Worm (Caenorhabditis elegans): ENCODE results near the gene nep-8.
A peak's percentile ranks its signal among the peaks of the same experiment; 100 is the strongest.

Gene nep-8

DNA sequence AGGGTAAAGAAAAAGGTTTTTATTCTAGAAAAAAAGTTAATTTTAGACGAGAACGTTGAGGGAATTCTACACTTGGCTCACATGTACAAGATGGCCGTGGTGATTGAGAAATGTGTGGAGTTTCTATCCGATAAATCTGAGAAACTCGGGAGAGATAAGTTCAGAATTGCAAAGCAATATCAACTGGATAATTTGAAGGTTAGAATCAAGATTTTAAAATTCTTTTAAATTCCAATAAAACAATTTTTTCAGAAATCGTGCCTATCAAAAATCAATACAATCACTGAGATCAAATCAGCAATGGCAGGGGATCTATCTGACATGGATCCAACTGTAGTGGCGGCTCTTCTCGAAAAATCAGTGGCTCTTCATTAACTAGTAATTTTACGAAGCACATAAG lies 25.4 kb upstream of the nep-8 start, which contains the start of gene Y49F6C.2:
Gene Y49F6C.2, plus strand, starts transcription at position 301 of the 400 bp plus-strand sequence.
- TF ChIP-seq tbx-9 (tag; optimal IDR thresholded peaks at IDR 0.05; ENCODE audit: borderline replicate concordance), result no peak
- TF ChIP-seq Y53G8AR.9 (GFP tag; conservative IDR thresholded peaks at IDR 0.05), result no peak
- no peak for TF ChIP-seq ztf-26 (tag; optimal IDR thresholded peaks at IDR 0.05)
- TF ChIP-seq fkh-3 (tag; optimal IDR thresholded peaks at IDR 0.05), result no peak
- no peak for TF ChIP-seq ama-1 (optimal IDR thresholded peaks at IDR 0.05)
- no peak for TF ChIP-seq ama-1 (GFP tag; optimal IDR thresholded peaks at IDR 0.05)

DNA sequence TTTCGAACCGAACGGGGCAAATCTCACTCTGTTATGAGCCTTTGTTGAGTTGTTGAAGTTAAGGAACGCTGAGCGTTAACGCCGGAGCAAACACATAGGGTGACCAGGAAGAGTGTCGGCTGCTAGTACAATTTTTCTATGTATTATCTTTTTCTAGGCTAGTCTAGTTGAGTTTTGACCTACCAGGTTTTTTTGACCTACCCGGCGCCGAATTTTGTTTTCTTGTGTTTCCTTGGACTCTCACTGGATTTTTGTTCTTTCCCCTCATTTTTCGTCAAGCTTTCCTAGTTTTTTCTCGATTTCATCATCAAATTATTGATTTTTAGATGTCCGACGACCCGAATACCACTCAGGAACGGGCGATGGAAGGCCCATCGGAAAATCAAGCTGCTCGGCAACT lies 22.1 kb upstream of the nep-8 start, which contains the start of gene T06D4.1:
Gene T06D4.1, plus strand, starts transcription at position 321 of the 400 bp plus-strand sequence.
- peak; percentile 80 for TF ChIP-seq efl-1 (GFP tag; optimal IDR thresholded peaks at IDR 0.05)
- no peak for TF ChIP-seq sea-2 (GFP tag; IDR thresholded peaks at IDR 0.05)
- TF ChIP-seq nhr-27 (tag; optimal IDR thresholded peaks at IDR 0.05), result no peak
- TF ChIP-seq attf-3 (GFP tag; conservative IDR thresholded peaks at IDR 0.05), result no peak
- no peak for TF ChIP-seq T07F8.4 (tag; optimal IDR thresholded peaks at IDR 0.05)
- TF ChIP-seq ekl-4 (GFP tag; IDR thresholded peaks at IDR 0.05), result no peak
- no peak for TF ChIP-seq unc-62 (GFP tag; optimal IDR thresholded peaks at IDR 0.05)
- no peak for TF ChIP-seq egl-44 (GFP tag; IDR thresholded peaks at IDR 0.05)
- peak; percentile 1 for TF ChIP-seq dpl-1 (GFP tag; optimal IDR thresholded peaks at IDR 0.05)
- no peak for TF ChIP-seq ztf-3 (GFP tag; optimal IDR thresholded peaks at IDR 0.05)
- no peak for TF ChIP-seq lin-35 (GFP tag; optimal IDR thresholded peaks at IDR 0.05)
- no peak for TF ChIP-seq C06A6.2 (GFP tag; conservative IDR thresholded peaks at IDR 0.05)
- TF ChIP-seq aptf-2 (GFP tag; conservative IDR thresholded peaks at IDR 0.05), result 0 out of 2 replicates have a peak, but pooled peaks have one; percentile 5
- peak; percentile 69 for TF ChIP-seq madf-6 (GFP tag; IDR thresholded peaks at IDR 0.05)
- peak; percentile 76 for TF ChIP-seq madf-8 (GFP tag; conservative IDR thresholded peaks at IDR 0.05)
- no peak for TF ChIP-seq ets-4 (GFP tag; optimal IDR thresholded peaks at IDR 0.05)
- TF ChIP-seq snpc-1.1 (tag; optimal IDR thresholded peaks at IDR 0.05; ENCODE audit: insufficient read depth), result peak; percentile 12

DNA sequence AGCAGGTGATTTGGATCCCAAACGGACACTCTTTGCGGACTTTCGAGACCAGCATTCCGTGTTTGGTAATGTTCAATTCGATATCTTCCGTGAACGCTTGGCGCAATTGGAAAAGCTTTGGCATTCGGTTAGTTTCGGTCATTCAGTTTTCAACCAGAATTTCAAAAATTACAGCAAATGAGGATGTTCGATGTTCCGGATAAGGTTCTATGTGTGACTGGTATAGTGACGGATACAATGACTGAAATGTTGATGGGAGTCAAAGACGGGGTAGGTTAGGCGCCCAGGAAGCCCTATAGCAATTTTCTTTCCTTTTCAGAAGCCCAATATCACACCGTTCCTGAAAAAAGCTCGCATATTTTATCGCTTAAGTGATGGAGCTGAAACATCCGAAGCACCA lies 20.5 kb upstream of the nep-8 start:
- TF ChIP-seq repo-1 (tag; optimal IDR thresholded peaks at IDR 0.05) (no peak), aptf-2 (GFP tag; conservative IDR thresholded peaks at IDR 0.05) (no peak), die-1 (tag; optimal IDR thresholded peaks at IDR 0.05) (no peak), pbrm-1 (GFP tag; IDR thresholded peaks at IDR 0.05) (no peak), akir-1 (GFP tag; optimal IDR thresholded peaks at IDR 0.05) (no peak), lsy-27 (tag; optimal IDR thresholded peaks at IDR 0.05; ENCODE audit: borderline replicate concordance, insufficient read depth) (no peak), ztf-22 (GFP tag; optimal IDR thresholded peaks at IDR 0.05) (no peak)

DNA sequence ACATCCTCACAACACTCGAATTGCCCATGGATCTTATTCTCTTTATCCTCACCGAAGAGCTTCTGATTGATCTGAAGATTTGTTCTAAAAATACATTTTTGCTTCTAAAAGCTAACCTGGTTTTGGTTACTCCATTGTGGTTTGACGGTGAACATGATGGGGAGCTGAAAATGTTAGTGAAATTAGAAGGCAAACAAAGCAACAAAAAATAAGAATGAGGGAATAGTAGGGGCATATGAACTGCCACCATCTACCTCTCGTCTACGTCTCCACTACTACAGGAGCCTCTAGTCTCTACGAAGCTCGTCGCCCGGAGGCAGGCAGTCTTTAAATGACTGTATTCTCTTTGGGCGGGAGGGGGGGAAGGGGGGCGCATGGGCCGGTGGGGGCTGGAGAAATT lies 17.9 kb upstream of the nep-8 start, which contains the start of gene T06D4.2:
Gene T06D4.2, minus strand, starts transcription at position 170 of the 400 bp plus-strand sequence.
- TF ChIP-seq lin-40 (tag; optimal IDR thresholded peaks at IDR 0.05) (no peak), tbx-9 (tag; optimal IDR thresholded peaks at IDR 0.05; ENCODE audit: borderline replicate concordance) (no peak), F22D6.2 (tag; optimal IDR thresholded peaks at IDR 0.05) (no peak), sdz-38 (tag; optimal IDR thresholded peaks at IDR 0.05) (no peak), ztf-18 (tag; optimal IDR thresholded peaks at IDR 0.05) (no peak), K12H6.12 (tag; optimal IDR thresholded peaks at IDR 0.05) (no peak), ztf-25 (GFP tag; IDR thresholded peaks at IDR 0.05) (no peak), hlh-26 (GFP tag; conservative IDR thresholded peaks at IDR 0.05) (no peak), F49E8.2 (tag; optimal IDR thresholded peaks at IDR 0.05; ENCODE audit: insufficient read depth) (no peak), mel-28 (tag; optimal IDR thresholded peaks at IDR 0.05; ENCODE audit: borderline replicate concordance) (no peak), T07F8.4 (tag; optimal IDR thresholded peaks at IDR 0.05) (no peak), hsf-1 (GFP tag; IDR thresholded peaks at IDR 0.05) (no peak), die-1 (tag; optimal IDR thresholded peaks at IDR 0.05) (no peak), let-607 (tag; optimal IDR thresholded peaks at IDR 0.05) (no peak), F33H1.4 (GFP tag; IDR thresholded peaks at IDR 0.05) (no peak), zim-3 (tag; optimal IDR thresholded peaks at IDR 0.05) (no peak), hlh-12 (tag; optimal IDR thresholded peaks at IDR 0.05) (no peak)
